Worm (Caenorhabditis elegans) whole organism, L2 larva: Measurements from ENCODE around the gene F01F1.3.

Experiments
- C34F6.9 ChIP-seq: fragments of 150-350 bp; optimal IDR thresholded peaks from 2 replicates; lab custom pipeline; 2014; ENCODE audit warnings: missing biosample characterization, missing genetic modification characterization
- F13H6.1 ChIP-seq: sonication (generic microtip); optimal IDR thresholded peaks from 2 replicates; lab custom pipeline; 2016; ENCODE audit warnings: missing genetic modification characterization, missing compliant biosample characterization
- R02D3.7 ChIP-seq: fragments of 150-350 bp; optimal IDR thresholded peaks from 2 replicates; lab custom pipeline; 2014; ENCODE audit warnings: missing biosample characterization, missing genetic modification characterization
- Y55F3AM.14 ChIP-seq: fragments of 200-800 bp; sonication (Bioruptor generic); optimal IDR thresholded peaks from 2 replicates; lab custom pipeline; 2018; ENCODE audit warnings: mild to moderate bottlenecking, missing genetic modification characterization, missing compliant biosample characterization
- ZK546.5 ChIP-seq: sonication (generic microtip); optimal IDR thresholded peaks from 2 replicates; lab custom pipeline; 2017; ENCODE audit warnings: missing biosample characterization, missing genetic modification characterization
- alr-1 ChIP-seq: fragments of 150-350 bp; optimal IDR thresholded peaks from 2 replicates; lab custom pipeline; 2014; ENCODE audit warnings: missing biosample characterization, missing genetic modification characterization
- aly-2 ChIP-seq: fragments of 150-350 bp; optimal IDR thresholded peaks from 2 replicates; lab custom pipeline; 2014; ENCODE audit warnings: missing biosample characterization, missing genetic modification characterization
- ama-1 ChIP-seq: fragments of 150-350 bp; optimal IDR thresholded peaks from 2 replicates; lab custom pipeline; 2018; ENCODE audit warnings: inconsistent platforms
- blmp-1 ChIP-seq: sonication (generic microtip); optimal IDR thresholded peaks from 2 replicates; lab custom pipeline; 2017; ENCODE audit warnings: missing genetic modification characterization, mild to moderate bottlenecking, missing compliant biosample characterization, antibody characterized with exemption, moderate library complexity; ENCODE audit not compliant: insufficient read depth
- ceh-16 ChIP-seq: fragments of 150-350 bp; optimal IDR thresholded peaks from 2 replicates; lab custom pipeline; 2014; ENCODE audit warnings: missing biosample characterization, missing genetic modification characterization
- ceh-82 ChIP-seq: fragments of 150-350 bp; optimal IDR thresholded peaks from 2 replicates; lab custom pipeline; 2014; ENCODE audit warnings: missing biosample characterization, missing genetic modification characterization
- crh-2 ChIP-seq: sonication (generic microtip); optimal IDR thresholded peaks from 2 replicates; lab custom pipeline; 2017; ENCODE audit warnings: missing biosample characterization, missing genetic modification characterization
- egl-27 ChIP-seq: sonication (generic microtip); optimal IDR thresholded peaks from 3 replicates; lab custom pipeline; 2017; ENCODE audit warnings: missing biosample characterization, missing genetic modification reagents, missing genetic modification characterization
- elt-1 ChIP-seq: fragments of 150-350 bp; optimal IDR thresholded peaks from 2 replicates; lab custom pipeline; 2014; ENCODE audit warnings: missing biosample characterization, missing genetic modification characterization
- elt-3 ChIP-seq: sonication (generic microtip); optimal IDR thresholded peaks from 2 replicates; lab custom pipeline; 2017; ENCODE audit warnings: missing biosample characterization, missing genetic modification characterization
- fos-1 ChIP-seq: fragments of 150-350 bp; optimal IDR thresholded peaks from 2 replicates; lab custom pipeline; 2014; ENCODE audit warnings: missing biosample characterization, missing genetic modification characterization
- gmeb-1 ChIP-seq: fragments of 150-350 bp; optimal IDR thresholded peaks from 2 replicates; lab custom pipeline; 2014; ENCODE audit warnings: missing biosample characterization, missing genetic modification characterization
- lin-11 ChIP-seq: fragments of 150-350 bp; sonication (generic microtip); optimal IDR thresholded peaks from 2 replicates; lab custom pipeline; 2014; ENCODE audit warnings: missing biosample characterization, missing genetic modification characterization, inconsistent platforms, mixed read lengths
- lin-13 ChIP-seq: fragments of 150-350 bp; optimal IDR thresholded peaks from 2 replicates; lab custom pipeline; 2014; ENCODE audit warnings: missing biosample characterization, missing genetic modification reagents, missing genetic modification characterization
- lin-39 ChIP-seq: fragments of 150-350 bp; optimal IDR thresholded peaks from 2 replicates; lab custom pipeline; 2014; ENCODE audit warnings: missing biosample characterization, missing genetic modification reagents, missing genetic modification characterization
- lsy-2 ChIP-seq, 2 experiments: fragments of 150-350 bp in 1 of 2; sonication (generic microtip) in 1 of 2; optimal IDR thresholded peaks; 2 replicates each; lab custom pipeline; 2014 to 2017; ENCODE audit warnings: missing biosample characterization in 2 of 2, missing genetic modification characterization in 2 of 2
- mab-5 ChIP-seq: fragments of 150-350 bp; optimal IDR thresholded peaks from 2 replicates; lab custom pipeline; 2014; ENCODE audit warnings: missing biosample characterization, missing genetic modification characterization
- mbf-1 ChIP-seq: sonication (generic microtip); optimal IDR thresholded peaks from 2 replicates; lab custom pipeline; 2017; ENCODE audit warnings: missing biosample characterization, missing genetic modification characterization
- mdl-1 ChIP-seq, 2 experiments: fragments of 150-350 bp in 1 of 2; sonication (generic microtip) in 1 of 2; optimal IDR thresholded peaks; 2 replicates each; lab custom pipeline; 2017; ENCODE audit warnings: missing biosample characterization in 2 of 2, missing genetic modification characterization in 2 of 2
- nhr-10 ChIP-seq: sonication (generic microtip); optimal IDR thresholded peaks from 2 replicates; lab custom pipeline; 2017; ENCODE audit warnings: missing biosample characterization, missing genetic modification characterization
- nhr-11 ChIP-seq: fragments of 150-350 bp; optimal IDR thresholded peaks from 2 replicates; lab custom pipeline; 2014; ENCODE audit warnings: missing biosample characterization, missing genetic modification characterization
- nhr-129 ChIP-seq: fragments of 150-350 bp; optimal IDR thresholded peaks from 2 replicates; lab custom pipeline; 2014; ENCODE audit warnings: missing biosample characterization, missing genetic modification characterization
- nhr-21 ChIP-seq: fragments of 150-350 bp; optimal IDR thresholded peaks from 2 replicates; lab custom pipeline; 2014; ENCODE audit warnings: missing biosample characterization, missing genetic modification characterization
- nhr-23 ChIP-seq: fragments of 150-350 bp; optimal IDR thresholded peaks from 2 replicates; lab custom pipeline; 2014; ENCODE audit warnings: missing biosample characterization, missing genetic modification reagents, missing genetic modification characterization
- nhr-237 ChIP-seq: fragments of 150-350 bp; optimal IDR thresholded peaks from 2 replicates; lab custom pipeline; 2014; ENCODE audit warnings: missing biosample characterization, missing genetic modification characterization
- nhr-25 ChIP-seq: fragments of 150-350 bp; sonication (generic microtip); optimal IDR thresholded peaks from 3 replicates; lab custom pipeline; 2014; ENCODE audit warnings: missing biosample characterization, missing genetic modification characterization
- nhr-6 ChIP-seq: fragments of 150-350 bp; optimal IDR thresholded peaks from 2 replicates; lab custom pipeline; 2014; ENCODE audit warnings: missing biosample characterization, missing genetic modification characterization
- nhr-77 ChIP-seq: fragments of 150-350 bp; optimal IDR thresholded peaks from 2 replicates; lab custom pipeline; 2014; ENCODE audit warnings: missing biosample characterization, missing genetic modification characterization
- peb-1 ChIP-seq: fragments of 150-350 bp; optimal IDR thresholded peaks from 2 replicates; lab custom pipeline; 2014; ENCODE audit warnings: missing biosample characterization, missing genetic modification characterization
- sem-4 ChIP-seq: fragments of 150-350 bp; optimal IDR thresholded peaks from 2 replicates; lab custom pipeline; 2014; ENCODE audit warnings: missing biosample characterization, missing genetic modification reagents, missing genetic modification characterization
- skn-1 ChIP-seq: sonication (generic microtip); optimal IDR thresholded peaks from 2 replicates; lab custom pipeline; 2017; ENCODE audit warnings: missing biosample characterization, missing genetic modification characterization
- sma-3 ChIP-seq: sonication (generic microtip); optimal IDR thresholded peaks from 2 replicates; lab custom pipeline; 2016; ENCODE audit warnings: missing genetic modification reagents, missing genetic modification characterization, missing compliant biosample characterization
- sma-9 ChIP-seq, 2 experiments: fragments of 150-350 bp in 1 of 2; sonication (generic microtip) in 1 of 2; optimal IDR thresholded peaks; 2 replicates each; lab custom pipeline; 2014 to 2016; ENCODE audit warnings: missing genetic modification characterization in 2 of 2, mild to moderate bottlenecking in 1 of 2, missing biosample characterization in 1 of 2, missing compliant biosample characterization in 1 of 2, missing genetic modification reagents in 1 of 2, moderate library complexity in 1 of 2
- snpc-4 ChIP-seq: fragments of 150-350 bp; optimal IDR thresholded peaks from 2 replicates; lab custom pipeline; 2014; ENCODE audit warnings: missing biosample characterization, missing genetic modification characterization
- unc-39 ChIP-seq: fragments of 150-350 bp; optimal IDR thresholded peaks from 2 replicates; lab custom pipeline; 2014; ENCODE audit warnings: missing biosample characterization, missing genetic modification characterization
- unc-55 ChIP-seq: fragments of 150-350 bp; sonication (generic microtip); optimal IDR thresholded peaks from 3 replicates; lab custom pipeline; 2014; ENCODE audit warnings: missing biosample characterization, missing genetic modification reagents, missing genetic modification characterization
- unc-62 ChIP-seq: fragments of 150-350 bp; optimal IDR thresholded peaks from 2 replicates; lab custom pipeline; 2014; ENCODE audit warnings: missing biosample characterization, missing genetic modification reagents, missing genetic modification characterization
- zag-1 ChIP-seq: fragments of 150-350 bp; optimal IDR thresholded peaks from 2 replicates; lab custom pipeline; 2014; ENCODE audit warnings: missing biosample characterization, missing genetic modification characterization
- ztf-1 ChIP-seq: fragments of 200-800 bp; sonication (Bioruptor generic); conservative IDR thresholded peaks from 2 replicates; pipeline ENCODE4 v1.3.6; 2022; ENCODE audit warnings: missing genetic modification characterization, missing compliant biosample characterization
- ztf-11 ChIP-seq: sonication (generic microtip); optimal IDR thresholded peaks from 2 replicates; lab custom pipeline; 2017; ENCODE audit warnings: missing biosample characterization, missing genetic modification characterization
- ztf-4 ChIP-seq: fragments of 150-350 bp; optimal IDR thresholded peaks from 2 replicates; lab custom pipeline; 2014; ENCODE audit warnings: missing biosample characterization, missing genetic modification characterization

F01F1.3 gene

ce11 chrIII:5919799-5920387, 48.2 kb downstream of the F01F1.3 start, which contains the start of the genes tdo-2 and C28H8.2:
tdo-2 (minus strand) TSS chrIII:5919955.
C28H8.2 (plus strand) TSS chrIII:5920322.
- TF ChIP-seq lin-13 (GFP tag; lab: Kevin White, UChicago), result no peak
- peak; percentile 14 for TF ChIP-seq F13H6.1 (tag; lab: Kevin White, UChicago)
- TF ChIP-seq nhr-21 (tag; lab: Kevin White, UChicago), result peak; percentile 92
- TF ChIP-seq gmeb-1 (tag; lab: Kevin White, UChicago), result peak; percentile 55
- no peak for TF ChIP-seq ZK546.5 (tag; lab: Kevin White, UChicago)
- no peak for TF ChIP-seq sem-4 (tag; lab: Kevin White, UChicago)
- TF ChIP-seq ztf-4 (tag; lab: Kevin White, UChicago), result peak; percentile 28
- TF ChIP-seq ceh-82 (tag; lab: Kevin White, UChicago), result no peak
- TF ChIP-seq unc-39, result no peak
- no peak for TF ChIP-seq lin-39 (tag; lab: Kevin White, UChicago)
- TF ChIP-seq Y55F3AM.14 (GFP tag; lab: Kevin White, UChicago), result peak; percentile 25
- peak; percentile 16 for TF ChIP-seq alr-1 (tag; lab: Kevin White, UChicago)
- peak; percentile 92 for TF ChIP-seq sma-3 (GFP tag; lab: Kevin White, UChicago)
- peak; percentile 12 for TF ChIP-seq fos-1 (tag; lab: Kevin White, UChicago)
- peak in 1 of 2 experiments; percentile 55 for TF ChIP-seq lsy-2 (tag; optimal IDR thresholded peaks at IDR 0.05; lab: Kevin White, UChicago)
- TF ChIP-seq nhr-6 (tag; lab: Kevin White, UChicago), result peak; percentile 37
- no peak for TF ChIP-seq snpc-4
- peak; percentile 50 for TF ChIP-seq nhr-129 (tag; lab: Kevin White, UChicago)
- no peak for TF ChIP-seq ama-1 (lab: Kevin White, UChicago)
- TF ChIP-seq mdl-1 (tag; optimal IDR thresholded peaks at IDR 0.05; lab: Kevin White, UChicago), result peak in 1 of 2 experiments; percentile 75
- TF ChIP-seq sma-9 (GFP tag; optimal IDR thresholded peaks at IDR 0.05; lab: Kevin White, UChicago), result peak; percentile 90
- no peak for TF ChIP-seq sma-9 (tag; optimal IDR thresholded peaks at IDR 0.05; lab: Kevin White, UChicago)
- TF ChIP-seq blmp-1 (tag; lab: Kevin White, UChicago), result peak; percentile 80
- no peak for TF ChIP-seq mbf-1 (tag; lab: Kevin White, UChicago)
- peak; percentile 56 for TF ChIP-seq crh-2
- TF ChIP-seq C34F6.9, result peak; percentile 8
- TF ChIP-seq nhr-10, result no peak
- peak; percentile 94 for TF ChIP-seq nhr-25 (tag; lab: Kevin White, UChicago)
- TF ChIP-seq mab-5 (tag; lab: Kevin White, UChicago), result peak; percentile 20
- no peak for TF ChIP-seq nhr-237 (tag; lab: Kevin White, UChicago)
- TF ChIP-seq egl-27, result peak; percentile 69

ce11 chrIII:5921067-5921678, 49.4 kb downstream of the F01F1.3 start:
- TF ChIP-seq ama-1 (lab: Kevin White, UChicago), result no peak
- no peak for TF ChIP-seq skn-1
- TF ChIP-seq mdl-1 (tag; optimal IDR thresholded peaks at IDR 0.05; lab: Kevin White, UChicago), result peak in 1 of 2 experiments; percentile 45
- TF ChIP-seq ZK546.5 (tag; lab: Kevin White, UChicago), result no peak
- no peak for TF ChIP-seq elt-3 (tag; lab: Kevin White, UChicago)
- no peak for TF ChIP-seq ztf-11 (tag; lab: Kevin White, UChicago)
- no peak for TF ChIP-seq unc-39
- no peak for TF ChIP-seq Y55F3AM.14 (GFP tag; lab: Kevin White, UChicago)
- no peak for TF ChIP-seq peb-1 (tag; lab: Kevin White, UChicago)
- TF ChIP-seq ztf-1 (GFP tag; lab: Robert Waterston, UW), result no peak
- peak; percentile 25 for TF ChIP-seq fos-1 (tag; lab: Kevin White, UChicago)
- TF ChIP-seq mbf-1 (tag; lab: Kevin White, UChicago), result no peak
- peak; percentile 92 for TF ChIP-seq nhr-21 (tag; lab: Kevin White, UChicago)
- TF ChIP-seq nhr-6 (tag; lab: Kevin White, UChicago), result no peak
- no peak for TF ChIP-seq lin-11 (tag; lab: Kevin White, UChicago)
- no peak for TF ChIP-seq mab-5 (tag; lab: Kevin White, UChicago)
- no peak for TF ChIP-seq nhr-11
- peak; percentile 72 for TF ChIP-seq sma-3 (GFP tag; lab: Kevin White, UChicago)
- TF ChIP-seq lsy-2 (tag; optimal IDR thresholded peaks at IDR 0.05; lab: Kevin White, UChicago), result peak in 1 of 2 experiments; percentile 33
- no peak for TF ChIP-seq F13H6.1 (tag; lab: Kevin White, UChicago)
- peak; percentile 38 for TF ChIP-seq crh-2
- no peak for TF ChIP-seq lin-13 (GFP tag; lab: Kevin White, UChicago)
- no peak for TF ChIP-seq zag-1
- TF ChIP-seq C34F6.9, result no peak
- no peak for TF ChIP-seq sem-4 (tag; lab: Kevin White, UChicago)
- no peak for TF ChIP-seq unc-55 (GFP tag; lab: Kevin White, UChicago)
- TF ChIP-seq nhr-129 (tag; lab: Kevin White, UChicago), result peak; percentile 21
- no peak for TF ChIP-seq R02D3.7 (tag; lab: Kevin White, UChicago)
- no peak for TF ChIP-seq nhr-237 (tag; lab: Kevin White, UChicago)
- TF ChIP-seq nhr-23 (tag; lab: Kevin White, UChicago), result no peak
- TF ChIP-seq snpc-4, result no peak
- TF ChIP-seq nhr-10, result no peak
- no peak for TF ChIP-seq unc-62 (GFP tag; lab: Kevin White, UChicago)
- no peak for TF ChIP-seq aly-2
- no peak for TF ChIP-seq lin-39 (tag; lab: Kevin White, UChicago)
- no peak for TF ChIP-seq alr-1 (tag; lab: Kevin White, UChicago)
- no peak for TF ChIP-seq ztf-4 (tag; lab: Kevin White, UChicago)
- no peak for TF ChIP-seq ceh-16 (tag; lab: Kevin White, UChicago)
- TF ChIP-seq gmeb-1 (tag; lab: Kevin White, UChicago), result peak; percentile 41
- no peak for TF ChIP-seq nhr-77 (tag; lab: Kevin White, UChicago)
- TF ChIP-seq elt-1, result no peak
